Fruit fly (Drosophila melanogaster) whole organism, embryonic: ENCODE data around the gene Polr2D.

ENCODE experiments used
- Blimp-1 ChIP-seq: fragments of 200-800 bp; sonication (Bioruptor generic); optimal IDR thresholded peaks from 3 replicates; lab custom pipeline; 2018; ENCODE audit warnings: missing biosample characterization, missing genetic modification characterization, mild to moderate bottlenecking, moderate library complexity, missing genetic modification reagents
- CG10267 ChIP-seq: fragments of 200-800 bp; sonication (Bioruptor generic); optimal IDR thresholded peaks from 2 replicates; lab custom pipeline; 2018; ENCODE audit warnings: missing biosample characterization, mild to moderate bottlenecking, missing genetic modification characterization, moderate library complexity
- CG10431 ChIP-seq: fragments of 200-800 bp; sonication (Bioruptor generic); optimal IDR thresholded peaks from 3 replicates; lab custom pipeline; 2018; ENCODE audit warnings: missing biosample characterization, mild to moderate bottlenecking, missing genetic modification characterization
- CG10565 ChIP-seq: fragments of 200-800 bp; sonication (Bioruptor generic); optimal IDR thresholded peaks from 3 replicates; lab custom pipeline; 2016; ENCODE audit warnings: missing biosample characterization, mild to moderate bottlenecking, missing genetic modification characterization
- CG10979 ChIP-seq: fragments of 200-800 bp; sonication (Bioruptor generic); optimal IDR thresholded peaks from 2 replicates; lab custom pipeline; 2018; ENCODE audit warnings: missing biosample characterization, mild to moderate bottlenecking, missing genetic modification characterization, moderate library complexity
- CG11247 ChIP-seq: fragments of 200-800 bp; sonication (Bioruptor generic); IDR thresholded peaks from 2 replicates; pipeline ENCODE4 v1.3.6; 2022; ENCODE audit warnings: missing biosample characterization, missing genetic modification characterization
- CG11398 ChIP-seq: fragments of 200-800 bp; sonication (Bioruptor generic); optimal IDR thresholded peaks from 2 replicates; lab custom pipeline; 2016; ENCODE audit warnings: missing biosample characterization, missing genetic modification characterization
- CG14014 ChIP-seq: fragments of 200-800 bp; sonication (Bioruptor generic); IDR thresholded peaks from 2 replicates; pipeline ENCODE4 v1.3.6; 2022; ENCODE audit warnings: missing biosample characterization, missing genetic modification characterization
- CG14441 ChIP-seq: fragments of 200-800 bp; sonication (Bioruptor generic); IDR thresholded peaks from 2 replicates; pipeline ENCODE4 v1.3.6; 2022; ENCODE audit warnings: missing biosample characterization, missing genetic modification characterization
- CG14710 ChIP-seq: fragments of 200-800 bp; sonication (Bioruptor generic); optimal IDR thresholded peaks from 3 replicates; lab custom pipeline; 2019; ENCODE audit warnings: missing biosample characterization, mild to moderate bottlenecking, missing genetic modification characterization, moderate library complexity
- CG2875 ChIP-seq: fragments of 200-800 bp; sonication (Bioruptor generic); optimal IDR thresholded peaks from 2 replicates; lab custom pipeline; 2017; ENCODE audit warnings: missing biosample characterization, mild to moderate bottlenecking, missing genetic modification characterization, missing genetic modification reagents
- CG2889 ChIP-seq: fragments of 200-800 bp; sonication (Bioruptor generic); IDR thresholded peaks from 3 replicates; pipeline ENCODE4 v1.3.6; 2022; ENCODE audit warnings: missing biosample characterization, missing genetic modification characterization
- CG5180 ChIP-seq: fragments of 200-800 bp; sonication (Bioruptor generic); optimal IDR thresholded peaks from 3 replicates; lab custom pipeline; 2017; ENCODE audit warnings: missing biosample characterization, missing genetic modification characterization, mild to moderate bottlenecking, moderate library complexity, missing genetic modification reagents
- CG6272 ChIP-seq: fragments of 200-800 bp; sonication (Bioruptor generic); IDR thresholded peaks from 2 replicates; pipeline ENCODE4 v1.3.6; 2022; ENCODE audit warnings: missing biosample characterization, missing genetic modification characterization
- CG7372 ChIP-seq: fragments of 200-800 bp; sonication (Bioruptor generic); IDR thresholded peaks from 2 replicates; pipeline ENCODE4 v1.3.6; 2022; ENCODE audit warnings: missing biosample characterization, missing genetic modification characterization
- CG8765 ChIP-seq: fragments of 200-800 bp; sonication (Bioruptor generic); IDR thresholded peaks from 2 replicates; pipeline ENCODE4 v1.3.6; 2022; ENCODE audit warnings: missing biosample characterization, missing genetic modification characterization
- CG8924 ChIP-seq: fragments of 200-800 bp; optimal IDR thresholded peaks from 3 replicates; lab custom pipeline; 2019; ENCODE audit warnings: missing biosample characterization, mild to moderate bottlenecking, missing genetic modification characterization, moderate library complexity
- Dip3 ChIP-seq: fragments of 200-800 bp; sonication (Bioruptor generic); optimal IDR thresholded peaks from 3 replicates; lab custom pipeline; 2016; ENCODE audit warnings: missing biosample characterization, missing genetic modification characterization
- Drgx ChIP-seq: fragments of 200-800 bp; sonication (Bioruptor generic); IDR thresholded peaks from 2 replicates; pipeline ENCODE4 v1.3.6; 2022; ENCODE audit warnings: missing biosample characterization, missing genetic modification characterization
- HLH3B ChIP-seq: fragments of 200-800 bp; sonication (Bioruptor generic); IDR thresholded peaks from 2 replicates; pipeline ENCODE4 v1.3.6; 2022; ENCODE audit warnings: missing biosample characterization, missing genetic modification characterization
- Hey ChIP-seq: fragments of 200-800 bp; sonication (Bioruptor generic); optimal IDR thresholded peaks from 3 replicates; lab custom pipeline; 2018; ENCODE audit warnings: missing biosample characterization, mild to moderate bottlenecking, missing genetic modification characterization
- HmgD ChIP-seq: fragments of 200-800 bp; sonication (Bioruptor generic); optimal IDR thresholded peaks from 3 replicates; lab custom pipeline; 2016; ENCODE audit warnings: missing biosample characterization, missing genetic modification characterization
- HmgZ ChIP-seq: fragments of 200-800 bp; sonication (Bioruptor generic); optimal IDR thresholded peaks from 2 replicates; lab custom pipeline; 2018; ENCODE audit warnings: missing biosample characterization, mild to moderate bottlenecking, missing genetic modification characterization
- Hmx ChIP-seq: fragments of 200-800 bp; sonication (Bioruptor generic); optimal IDR thresholded peaks from 2 replicates; lab custom pipeline; 2016; ENCODE audit warnings: missing biosample characterization, missing genetic modification characterization
- Neu2 ChIP-seq: fragments of 200-800 bp; sonication (Bioruptor generic); optimal IDR thresholded peaks from 3 replicates; lab custom pipeline; 2016; ENCODE audit warnings: missing biosample characterization, missing genetic modification characterization, borderline replicate concordance
- Poxn ChIP-seq: fragments of 200-800 bp; sonication (Bioruptor generic); IDR thresholded peaks from 2 replicates; pipeline ENCODE4 v1.3.6; 2022; ENCODE audit warnings: missing biosample characterization, missing genetic modification characterization
- Sox102F ChIP-seq: fragments of 200-800 bp; sonication (Bioruptor generic); optimal IDR thresholded peaks from 2 replicates; lab custom pipeline; 2018; ENCODE audit warnings: missing biosample characterization, mild to moderate bottlenecking, missing genetic modification characterization, moderate library complexity
- ara ChIP-seq: fragments of 200-800 bp; sonication (Bioruptor generic); IDR thresholded peaks from 2 replicates; pipeline ENCODE4 v1.3.6; 2022; ENCODE audit warnings: missing biosample characterization, missing genetic modification characterization
- ash1 ChIP-seq: fragments of 200-800 bp; sonication (Bioruptor generic); optimal IDR thresholded peaks from 2 replicates; lab custom pipeline; 2018; ENCODE audit warnings: missing biosample characterization, mild to moderate bottlenecking, missing genetic modification characterization
- bigmax ChIP-seq: fragments of 200-800 bp; sonication (Bioruptor generic); optimal IDR thresholded peaks from 2 replicates; lab custom pipeline; 2018; ENCODE audit warnings: missing biosample characterization, mild to moderate bottlenecking, missing genetic modification characterization
- crc ChIP-seq: fragments of 200-800 bp; sonication (Bioruptor generic); optimal IDR thresholded peaks from 2 replicates; lab custom pipeline; 2016; ENCODE audit warnings: missing biosample characterization, missing genetic modification characterization
- dm ChIP-seq: fragments of 200-800 bp; sonication (Bioruptor generic); optimal IDR thresholded peaks from 3 replicates; lab custom pipeline; 2016; ENCODE audit warnings: missing biosample characterization, missing genetic modification characterization
- dysf ChIP-seq: fragments of 200-800 bp; sonication (Bioruptor generic); IDR thresholded peaks from 3 replicates; pipeline ENCODE4 v1.3.6; 2022; ENCODE audit warnings: missing biosample characterization, missing genetic modification characterization
- esg ChIP-seq: fragments of 200-800 bp; sonication (Bioruptor generic); conservative IDR thresholded peaks from 2 replicates; pipeline ENCODE4 v1.3.6; 2022; ENCODE audit warnings: missing biosample characterization, missing genetic modification characterization
- gsb ChIP-seq: fragments of 200-800 bp; sonication (Bioruptor generic); IDR thresholded peaks from 2 replicates; pipeline ENCODE4 v1.3.6; 2022; ENCODE audit warnings: missing biosample characterization, missing genetic modification characterization
- kni ChIP-seq: fragments of 200-800 bp; sonication (Bioruptor generic); optimal IDR thresholded peaks from 3 replicates; lab custom pipeline; 2017; ENCODE audit warnings: mild to moderate bottlenecking, missing biosample characterization, missing genetic modification reagents, missing genetic modification characterization
- lilli ChIP-seq: fragments of 200-800 bp; sonication (Bioruptor generic); optimal IDR thresholded peaks from 3 replicates; lab custom pipeline; 2016; ENCODE audit warnings: missing biosample characterization, missing genetic modification characterization
- lola ChIP-seq, 3 experiments: fragments of >200 bp in 2 of 3; fragments of 200-800 bp in 1 of 3; sonication (Bioruptor generic) in 1 of 3; optimal IDR thresholded peaks; 2 replicates each; lab custom pipeline; 2017 to 2019; ENCODE audit warnings: missing biosample characterization in 3 of 3, missing genetic modification characterization in 3 of 3, mild to moderate bottlenecking in 1 of 3, moderate library complexity in 1 of 3
- luna ChIP-seq: fragments of 200-800 bp; sonication (Bioruptor generic); optimal IDR thresholded peaks from 2 replicates; lab custom pipeline; 2016; ENCODE audit warnings: missing biosample characterization, missing genetic modification characterization
- nom ChIP-seq: fragments of 200-800 bp; sonication (Bioruptor generic); optimal IDR thresholded peaks from 2 replicates; lab custom pipeline; 2017; ENCODE audit warnings: missing biosample characterization, missing genetic modification characterization, mild to moderate bottlenecking, moderate library complexity, missing genetic modification reagents
- odd ChIP-seq: fragments of 200-800 bp; sonication (Bioruptor generic); optimal IDR thresholded peaks from 2 replicates; lab custom pipeline; 2017; ENCODE audit warnings: missing biosample characterization, mild to moderate bottlenecking, missing genetic modification characterization
- prd ChIP-seq, 3 experiments: fragments of >200 bp in 2 of 3; fragments of 200-800 bp in 1 of 3; sonication (Bioruptor generic) in 1 of 3; optimal IDR thresholded peaks in 2 of 3; IDR thresholded peaks in 1 of 3; 2 replicates in 2 of 3; 3 replicates in 1 of 3; pipeline versions ENCODE4 v1.3.6 to Lab custom; 2017 to 2022; ENCODE audit warnings: missing biosample characterization in 1 of 3, missing genetic modification characterization in 1 of 3
- repo ChIP-seq: fragments of 200-800 bp; sonication (Bioruptor generic); optimal IDR thresholded peaks from 2 replicates; lab custom pipeline; 2016; ENCODE audit warnings: missing biosample characterization, missing genetic modification characterization
- ro ChIP-seq: fragments of 200-800 bp; sonication (Bioruptor generic); IDR thresholded peaks from 2 replicates; pipeline ENCODE4 v1.3.6; 2022; ENCODE audit warnings: missing biosample characterization, missing genetic modification characterization
- seq ChIP-seq: fragments of 200-800 bp; sonication (Bioruptor generic); IDR thresholded peaks from 2 replicates; pipeline ENCODE4 v1.3.6; 2022; ENCODE audit warnings: missing biosample characterization, missing genetic modification characterization
- shn ChIP-seq: fragments of 200-800 bp; sonication (Bioruptor generic); optimal IDR thresholded peaks from 3 replicates; lab custom pipeline; 2016; ENCODE audit warnings: missing biosample characterization, missing genetic modification characterization
- slou ChIP-seq: fragments of 200-800 bp; sonication (Bioruptor generic); optimal IDR thresholded peaks from 3 replicates; lab custom pipeline; 2016; ENCODE audit warnings: missing biosample characterization, missing genetic modification characterization
- tup ChIP-seq: fragments of 200-800 bp; sonication (Bioruptor generic); optimal IDR thresholded peaks from 2 replicates; lab custom pipeline; 2016; ENCODE audit warnings: missing biosample characterization, mild to moderate bottlenecking, missing genetic modification characterization, moderate library complexity
- unpg ChIP-seq: fragments of 200-800 bp; sonication (Bioruptor generic); optimal IDR thresholded peaks from 3 replicates; lab custom pipeline; 2018; ENCODE audit warnings: missing biosample characterization, mild to moderate bottlenecking, missing genetic modification characterization, moderate library complexity
- vvl ChIP-seq: fragments of 200-800 bp; sonication (Bioruptor generic); IDR thresholded peaks from 2 replicates; pipeline ENCODE4 v1.3.6; 2022; ENCODE audit warnings: missing biosample characterization, missing genetic modification characterization

The Polr2D gene

dm6 chr3R:18220211-18220749 is 35.0 kb downstream of the Polr2D start, which contains the start of the genes CG7988 and CG7183 (continued):
- peak; percentile 95 for TF ChIP-seq CG10267 (tag; lab: Kevin White, UChicago)
- peak; percentile 99 for TF ChIP-seq dysf (GFP tag; lab: Robert Waterston, UW)
- peak; percentile 31 for TF ChIP-seq HmgD (GFP tag; lab: Kevin White, UChicago)
- TF ChIP-seq prd (optimal IDR thresholded peaks at IDR 0.05; lab: Kevin White, UChicago): no peak
- peak; percentile 99 for TF ChIP-seq prd (GFP tag; IDR thresholded peaks at IDR 0.05; lab: Robert Waterston, UW)
- peak; percentile 98 for TF ChIP-seq CG11247 (GFP tag; lab: Robert Waterston, UW)
- peak; percentile 96 for TF ChIP-seq seq (GFP tag; lab: Robert Waterston, UW)
- peak; percentile 98 for TF ChIP-seq CG2889 (GFP tag; lab: Robert Waterston, UW)
- TF ChIP-seq ro (GFP tag; lab: Robert Waterston, UW): peak; percentile 99
- TF ChIP-seq CG5180 (GFP tag; lab: Kevin White, UChicago): peak; percentile 75
- peak; percentile 97 for TF ChIP-seq CG14014
- peak; percentile 98 for TF ChIP-seq CG14710 (tag; lab: Kevin White, UChicago)
- TF ChIP-seq tup (GFP tag; lab: Kevin White, UChicago): peak; percentile 90
- peak; percentile 94 for TF ChIP-seq Dip3 (GFP tag; lab: Kevin White, UChicago)
- TF ChIP-seq shn (GFP tag; lab: Kevin White, UChicago): peak; percentile 90
- TF ChIP-seq bigmax: peak; percentile 29
- TF ChIP-seq Neu2 (GFP tag; lab: Kevin White, UChicago): peak; percentile 66
- peak; percentile 98 for TF ChIP-seq Drgx
- peak; percentile 98 for TF ChIP-seq CG14441
- peak; percentile 98 for TF ChIP-seq CG10979 (tag; lab: Kevin White, UChicago)
- peak; percentile 84 for TF ChIP-seq CG11398 (GFP tag; lab: Kevin White, UChicago)
- TF ChIP-seq CG2875 (GFP tag; lab: Kevin White, UChicago): peak; percentile 93
- peak; percentile 89 for TF ChIP-seq nom (GFP tag; lab: Kevin White, UChicago)
- TF ChIP-seq unpg: peak; percentile 99
- TF ChIP-seq CG10431: peak; percentile 86
- peak; percentile 97 for TF ChIP-seq HmgZ (tag; lab: Kevin White, UChicago)
- no peak for TF ChIP-seq odd (GFP tag; lab: Kevin White, UChicago)
- TF ChIP-seq repo (GFP tag; lab: Kevin White, UChicago): peak; percentile 88
- TF ChIP-seq Hmx: peak; percentile 95
- TF ChIP-seq slou: peak; percentile 92
- peak; percentile 95 for TF ChIP-seq CG8765 (GFP tag; lab: Robert Waterston, UW)
- peak; percentile 87 for TF ChIP-seq CG10565
- TF ChIP-seq luna (GFP tag; lab: Kevin White, UChicago): peak; percentile 87
- TF ChIP-seq ash1: no peak
- peak; percentile 99 for TF ChIP-seq vvl (GFP tag; lab: Robert Waterston, UW)
- TF ChIP-seq Hey (tag; lab: Kevin White, UChicago): no peak
- TF ChIP-seq crc (GFP tag; lab: Kevin White, UChicago): peak; percentile 90
- TF ChIP-seq ara (GFP tag; lab: Robert Waterston, UW): peak; percentile 98
- TF ChIP-seq CG6272: peak; percentile 98
- TF ChIP-seq esg: peak; percentile 98
- TF ChIP-seq lola (GFP tag; optimal IDR thresholded peaks at IDR 0.05; lab: Kevin White, UChicago): peak in 1 of 3 experiments; percentile 99
- peak; percentile 50 for TF ChIP-seq kni (GFP tag; lab: Kevin White, UChicago)
- peak; percentile 99 for TF ChIP-seq HLH3B
- peak; percentile 97 for TF ChIP-seq CG7372
- TF ChIP-seq lilli (GFP tag; lab: Kevin White, UChicago): peak; percentile 98
- peak; percentile 92 for TF ChIP-seq Poxn
- TF ChIP-seq gsb: peak; percentile 94
- TF ChIP-seq dm (GFP tag; lab: Kevin White, UChicago): peak; percentile 91
- peak; percentile 99 for TF ChIP-seq Sox102F
- TF ChIP-seq CG8924 (tag; lab: Kevin White, UChicago): peak; percentile 98
- peak; percentile 97 for TF ChIP-seq Blimp-1 (GFP tag; lab: Kevin White, UChicago)
